Worm (Caenorhabditis elegans) whole organism, L3 larva: Measurements from ENCODE around the gene F53C11.5.

Experiments
- daf-12 ChIP-seq: fragments of 150-350 bp; optimal IDR thresholded peaks from 2 replicates; lab custom pipeline; 2014; ENCODE audit warnings: missing biosample characterization, missing genetic modification reagents, missing genetic modification characterization
- mdl-1 ChIP-seq: fragments of 150-350 bp; optimal IDR thresholded peaks from 2 replicates; lab custom pipeline; 2014; ENCODE audit warnings: missing biosample characterization, missing genetic modification characterization
- nhr-237 ChIP-seq: fragments of 150-350 bp; optimal IDR thresholded peaks from 2 replicates; lab custom pipeline; 2014; ENCODE audit warnings: missing biosample characterization, missing genetic modification characterization
- ztf-11 ChIP-seq: fragments of 150-350 bp; optimal IDR thresholded peaks from 2 replicates; lab custom pipeline; 2014; ENCODE audit warnings: missing biosample characterization, missing genetic modification characterization

- TF ChIP-seq daf-12 (tag; lab: Kevin White, UChicago) (no peak), mdl-1 (tag; lab: Kevin White, UChicago) (no peak), ztf-11 (tag; lab: Kevin White, UChicago) (no peak), nhr-237 (tag; lab: Kevin White, UChicago) (no peak)
These were observed 49.8 kb downstream of the F53C11.5 start, which contains the start of gene srx-128 for ce11 chrV:13837173-13837572.
